Worm (Caenorhabditis elegans): Measurements from ENCODE around the gene mau-8.

mau-8 gene

DNA sequence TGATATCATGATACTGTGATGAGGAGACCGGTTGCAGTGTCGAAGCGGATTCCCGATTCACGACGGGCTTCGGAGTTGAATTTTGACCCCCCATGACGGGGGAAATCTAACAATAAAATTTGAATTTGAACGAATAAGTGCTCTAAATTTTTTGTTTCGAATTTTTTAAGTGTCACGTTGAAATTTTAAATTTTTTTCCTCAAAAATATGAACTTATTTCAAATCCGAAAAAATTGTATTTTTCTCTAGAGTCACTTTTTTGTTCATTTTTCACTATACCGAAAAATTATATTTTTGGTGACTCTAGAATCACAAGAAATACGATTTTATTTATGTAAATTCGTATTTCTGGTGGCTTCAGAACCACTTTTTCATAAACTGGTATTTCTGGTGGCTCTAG, 19.3 kb upstream of the mau-8 start, which contains the start of gene W02A2.8:
Gene W02A2.8, minus strand, starts transcription at position 101 of the 400 bp plus-strand sequence.
- no peak for TF ChIP-seq mls-2 (tag; optimal IDR thresholded peaks at IDR 0.05)
- TF ChIP-seq cnd-1 (tag; optimal IDR thresholded peaks at IDR 0.05) = no peak
- no peak for TF ChIP-seq ham-2 (GFP tag; optimal IDR thresholded peaks at IDR 0.05)
- no peak for TF ChIP-seq pha-4 (tag; optimal IDR thresholded peaks at IDR 0.05)
- no peak for TF ChIP-seq flh-1 (GFP tag; optimal IDR thresholded peaks at IDR 0.05)
- no peak for TF ChIP-seq hlh-1 (tag; optimal IDR thresholded peaks at IDR 0.05)
- no peak for TF ChIP-seq nhr-237 (tag; optimal IDR thresholded peaks at IDR 0.05)
- TF ChIP-seq ces-1 (GFP tag; optimal IDR thresholded peaks at IDR 0.05) = no peak
- TF ChIP-seq unc-62 (GFP tag; optimal IDR thresholded peaks at IDR 0.05) = no peak
- TF ChIP-seq mab-5 (tag; optimal IDR thresholded peaks at IDR 0.05) = no peak
- TF ChIP-seq ceh-39 (tag; optimal IDR thresholded peaks at IDR 0.05) = no peak
- TF ChIP-seq sptf-1 (tag; optimal IDR thresholded peaks at IDR 0.05) = no peak
- TF ChIP-seq nhr-12 (tag; optimal IDR thresholded peaks at IDR 0.05) = no peak
- TF ChIP-seq M03D4.4 (tag; optimal IDR thresholded peaks at IDR 0.05) = no peak
- no peak for TF ChIP-seq ztf-11 (tag; optimal IDR thresholded peaks at IDR 0.05)

DNA sequence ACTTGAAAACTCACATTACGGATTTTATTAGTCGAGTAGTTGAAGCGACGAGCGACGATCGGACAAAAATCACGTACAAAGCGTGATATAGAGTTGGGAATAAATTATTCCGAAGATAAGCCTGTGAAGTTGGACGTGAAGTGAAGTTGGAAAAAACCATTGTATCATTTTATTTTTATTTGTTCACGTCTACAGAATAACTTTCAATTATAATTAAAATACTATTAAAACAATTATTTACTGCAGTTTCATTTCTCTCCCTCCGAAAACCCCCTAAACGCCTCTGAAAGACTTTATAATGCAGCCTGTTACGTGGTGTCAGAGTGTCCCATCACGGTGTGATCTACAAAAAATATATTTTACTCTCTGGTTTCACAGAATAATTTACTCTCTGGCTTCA, 17.7 kb upstream of the mau-8 start, which contains the start of gene Y62E10A.3:
Gene Y62E10A.3, minus strand, starts transcription at position 101 of the 400 bp plus-strand sequence.
- TF ChIP-seq ceh-83 (GFP tag; optimal IDR thresholded peaks at IDR 0.05) (no peak), flh-1 (GFP tag; optimal IDR thresholded peaks at IDR 0.05) (no peak)

DNA sequence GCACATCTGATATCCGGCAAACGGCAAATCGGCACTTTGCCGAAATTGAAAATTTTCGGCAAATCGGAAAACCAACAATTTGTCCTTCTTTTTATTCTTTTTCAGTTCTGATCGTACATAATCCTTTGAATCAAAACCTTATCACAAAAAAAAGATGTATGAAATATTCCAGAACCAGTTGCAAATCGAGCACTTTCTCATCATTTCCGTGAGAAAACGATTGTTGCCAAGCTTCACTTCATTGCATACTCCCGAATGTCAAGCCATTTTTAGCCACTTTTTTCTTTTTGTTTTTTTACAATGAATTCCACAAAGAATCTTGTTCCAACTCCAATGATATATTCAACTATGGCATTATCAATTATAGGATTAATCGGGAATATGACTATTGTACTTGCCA, 12.9 kb upstream of the mau-8 start, which contains the start of gene srsx-25:
Gene srsx-25, plus strand, starts transcription at position 301 of the 400 bp plus-strand sequence.
- TF ChIP-seq snpc-4 (tag; optimal IDR thresholded peaks at IDR 0.05) (no peak), nhr-2 (tag; optimal IDR thresholded peaks at IDR 0.05) (no peak), tbx-8 (GFP tag; optimal IDR thresholded peaks at IDR 0.05) (no peak), nhr-28 (tag; optimal IDR thresholded peaks at IDR 0.05) (no peak), elt-3 (tag; optimal IDR thresholded peaks at IDR 0.05) (no peak), nhr-76 (tag; optimal IDR thresholded peaks at IDR 0.05) (no peak), ces-1 (GFP tag; optimal IDR thresholded peaks at IDR 0.05) (no peak)

DNA sequence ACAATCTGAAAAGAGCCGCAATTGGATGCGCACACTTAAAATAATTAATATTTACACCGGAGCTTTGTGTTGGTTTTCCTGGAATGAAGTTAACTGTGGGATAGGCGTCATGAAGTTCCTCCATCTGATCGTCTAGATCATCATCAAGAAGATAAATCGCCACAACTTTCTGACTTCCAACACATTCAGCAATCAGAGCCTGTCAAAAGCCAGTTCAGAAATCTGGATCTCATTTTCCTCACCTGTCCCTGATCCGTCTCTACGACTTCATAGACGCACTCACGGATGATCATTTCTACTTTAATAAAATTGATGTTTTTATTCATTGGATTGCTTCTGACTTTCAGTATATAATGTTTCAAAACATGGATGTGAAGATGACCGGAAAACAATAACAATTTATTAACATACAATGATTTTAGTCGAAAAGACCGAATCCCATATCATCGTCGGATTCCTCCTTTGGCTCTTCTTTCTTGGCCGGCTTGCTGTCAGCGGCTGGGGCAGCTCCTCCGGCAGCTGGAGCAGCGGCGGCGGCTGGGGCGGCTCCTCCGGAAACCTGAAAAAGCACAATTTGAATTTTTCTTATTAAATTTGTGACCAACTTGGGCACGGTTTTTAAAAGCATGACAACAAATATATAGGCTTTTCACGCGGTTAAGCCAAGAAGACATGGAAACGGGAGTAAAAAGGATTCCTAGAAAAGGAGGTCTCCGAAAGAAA, 8.5 kb upstream of the mau-8 start, which contains the start of gene agt-1:
Gene agt-1, minus strand, starts transcription at position 293 of the 723 bp plus-strand sequence.
- TF ChIP-seq snpc-4 (tag; optimal IDR thresholded peaks at IDR 0.05) (no peak), nhr-237 (tag; optimal IDR thresholded peaks at IDR 0.05) (no peak), bed-3 (GFP tag; optimal IDR thresholded peaks at IDR 0.05) (no peak), sptf-1 (tag; optimal IDR thresholded peaks at IDR 0.05) (no peak), ham-2 (GFP tag; optimal IDR thresholded peaks at IDR 0.05) (no peak), mab-5 (tag; optimal IDR thresholded peaks at IDR 0.05) (no peak), unc-62 (GFP tag; optimal IDR thresholded peaks at IDR 0.05) (no peak), blmp-1 (tag; optimal IDR thresholded peaks at IDR 0.05) (no peak), elt-1 (tag; optimal IDR thresholded peaks at IDR 0.05; ENCODE audit: borderline replicate concordance, insufficient read depth) (no peak), ces-1 (GFP tag; optimal IDR thresholded peaks at IDR 0.05) (no peak), drap-1 (GFP tag; optimal IDR thresholded peaks at IDR 0.05) (no peak), mls-2 (tag; optimal IDR thresholded peaks at IDR 0.05) (no peak)

- TF ChIP-seq blmp-1 (tag; optimal IDR thresholded peaks at IDR 0.05) (no peak), lsy-2 (tag; optimal IDR thresholded peaks at IDR 0.05) (peak; percentile 87), nhr-12 (tag; optimal IDR thresholded peaks at IDR 0.05) (no peak), nhr-237 (tag; optimal IDR thresholded peaks at IDR 0.05) (no peak), M03D4.4 (tag; optimal IDR thresholded peaks at IDR 0.05) (no peak), ztf-11 (tag; optimal IDR thresholded peaks at IDR 0.05) (no peak), lin-13 (tag; optimal IDR thresholded peaks at IDR 0.05) (no peak)
Measured at ce11 chrIV:13370235-13370739, 7.5 kb upstream of the mau-8 start, which contains the start of the genes rla-2, popl-7 and Y62E10A.24. Gene rla-2, minus strand, starts transcription at chrIV:13370285. Gene popl-7, plus strand, starts transcription at chrIV:13370689. Gene Y62E10A.24, plus strand, starts transcription at chrIV:13370710.

- TF ChIP-seq ztf-11 (tag; optimal IDR thresholded peaks at IDR 0.05) = no peak
- no peak for TF ChIP-seq elt-1 (tag; optimal IDR thresholded peaks at IDR 0.05; ENCODE audit: borderline replicate concordance, insufficient read depth)
- TF ChIP-seq ceh-43 (GFP tag; optimal IDR thresholded peaks at IDR 0.05) = no peak
- no peak for TF ChIP-seq M03D4.4 (tag; optimal IDR thresholded peaks at IDR 0.05)
Measured at ce11 chrIV:13371699-13372098, 6.1 kb upstream of the mau-8 start, which contains the start of gene Y62E10A.6. Gene Y62E10A.6, plus strand, starts transcription at chrIV:13371999.
